Worm (Caenorhabditis elegans): ENCODE data around the gene Y9C9A.8.

Gene Y9C9A.8

DNA sequence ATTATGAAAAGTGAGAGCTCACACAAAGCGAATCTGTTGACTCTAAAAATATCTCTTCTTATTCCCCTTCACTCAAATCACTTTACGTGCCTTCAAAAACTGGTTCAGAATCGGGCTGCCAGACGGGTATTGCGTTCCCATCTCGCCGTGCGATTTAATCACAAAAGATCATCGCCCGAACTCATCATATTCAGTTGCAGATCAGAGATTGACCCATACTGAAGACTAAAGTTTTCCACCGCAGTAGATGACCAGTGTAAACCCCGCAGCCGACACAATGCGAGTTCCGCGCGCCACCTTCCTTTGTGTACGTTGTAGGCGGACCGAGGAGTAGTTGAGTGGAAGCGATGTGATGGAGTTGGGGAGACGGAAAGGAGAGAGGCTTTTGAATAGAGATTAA is 49.5 kb upstream of the Y9C9A.8 start (continued):
- TF ChIP-seq fkh-4 (tag; optimal IDR thresholded peaks at IDR 0.05; ENCODE audit: borderline replicate concordance) (no peak), sox-4 (tag; optimal IDR thresholded peaks at IDR 0.05) (peak; percentile 32), ceh-82 (tag; optimal IDR thresholded peaks at IDR 0.05) (peak; percentile 24 to 53 (median 53)), sptf-1 (tag; optimal IDR thresholded peaks at IDR 0.05) (no peak), nhr-237 (tag; optimal IDR thresholded peaks at IDR 0.05) (peak; percentile 5), hlh-17 (GFP tag; optimal IDR thresholded peaks at IDR 0.05; ENCODE audit: borderline replicate concordance) (no peak), dpl-1 (GFP tag; optimal IDR thresholded peaks at IDR 0.05) (peak in 1 of 3 experiments; percentile 8), nhr-28 (tag; optimal IDR thresholded peaks at IDR 0.05) (no peak), pag-3 (tag; optimal IDR thresholded peaks at IDR 0.05; ENCODE audit: borderline replicate concordance, insufficient read depth) (no peak), fkh-8 (tag; optimal IDR thresholded peaks at IDR 0.05) (no peak), zip-4 (GFP tag; optimal IDR thresholded peaks at IDR 0.05) (peak; percentile 52), aly-2 (tag; optimal IDR thresholded peaks at IDR 0.05) (no peak), nhr-11 (tag; optimal IDR thresholded peaks at IDR 0.05) (no peak), lin-39 (tag; optimal IDR thresholded peaks at IDR 0.05) (peak; percentile 13), ceh-90 (tag; optimal IDR thresholded peaks at IDR 0.05) (no peak), blmp-1 (tag; optimal IDR thresholded peaks at IDR 0.05) (no peak), mab-9 (GFP tag; IDR thresholded peaks at IDR 0.05) (peak; percentile 20; the same call in 1 of the 2 replicates), nhr-20 (tag; optimal IDR thresholded peaks at IDR 0.05) (peak; percentile 83), Y116A8C.19 (tag; optimal IDR thresholded peaks at IDR 0.05; ENCODE audit: borderline replicate concordance) (no peak), egl-13 (tag; optimal IDR thresholded peaks at IDR 0.05) (no peak), grh-1 (GFP tag; IDR thresholded peaks at IDR 0.05) (peak; percentile 84), aha-1 (tag; optimal IDR thresholded peaks at IDR 0.05) (no peak), rnt-1 (tag; optimal IDR thresholded peaks at IDR 0.05) (peak; percentile 85), unc-130 (tag; optimal IDR thresholded peaks at IDR 0.05) (no peak), ama-1 (optimal IDR thresholded peaks at IDR 0.05) (no peak), unc-62 (GFP tag; optimal IDR thresholded peaks at IDR 0.05) (no peak), nhr-84 (tag; optimal IDR thresholded peaks at IDR 0.05) (no peak), nhr-76 (tag; optimal IDR thresholded peaks at IDR 0.05) (no peak), unc-86 (tag; optimal IDR thresholded peaks at IDR 0.05) (peak; percentile 36)

DNA sequence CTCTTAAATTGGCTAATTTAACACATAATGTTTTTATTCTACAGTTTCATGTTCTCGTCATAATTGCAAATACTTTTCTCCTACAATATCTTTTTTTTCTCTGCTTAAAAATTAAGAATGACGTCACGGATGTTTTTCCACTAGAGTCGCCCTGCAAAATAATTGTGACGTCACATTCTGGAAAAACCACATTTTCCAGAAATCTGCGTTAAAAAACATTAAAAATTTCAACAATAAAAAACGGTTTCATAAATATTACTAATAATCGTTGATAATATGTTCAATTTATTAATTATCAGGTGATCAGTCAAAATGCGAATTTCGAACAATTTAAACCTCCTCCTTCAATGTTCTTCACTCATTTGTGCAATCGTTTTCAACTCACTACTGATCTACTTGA is 46.2 kb upstream of the Y9C9A.8 start, which contains the start of gene str-166:
Gene str-166, plus strand, starts transcription at position 301 of the 400 bp plus-strand sequence.
- TF ChIP-seq unc-130 (tag; optimal IDR thresholded peaks at IDR 0.05) = no peak
- no peak for TF ChIP-seq efl-1 (optimal IDR thresholded peaks at IDR 0.05)
- peak in 1 of 2 experiments; percentile 85 for TF ChIP-seq efl-1 (GFP tag; optimal IDR thresholded peaks at IDR 0.05 in 1 of 2)

DNA sequence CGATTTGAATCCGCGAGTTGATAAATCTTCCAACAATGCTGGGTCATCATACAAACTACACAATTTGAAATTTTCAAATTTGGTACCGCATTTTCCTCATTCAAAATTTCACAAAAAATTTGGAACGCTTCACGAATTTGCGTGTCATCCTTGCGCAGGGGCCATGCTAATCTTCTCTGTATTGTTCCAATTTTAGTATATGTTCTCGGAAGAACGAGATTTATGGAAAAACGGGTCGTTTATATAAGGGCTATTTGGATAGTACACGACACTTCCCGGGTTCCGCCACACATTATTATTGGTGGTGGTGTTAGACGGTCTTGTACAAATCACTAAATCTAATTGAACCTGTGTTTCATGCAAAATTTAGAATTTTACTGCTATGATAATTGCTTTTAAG is 44.7 kb upstream of the Y9C9A.8 start:
- TF ChIP-seq snpc-4 (tag; optimal IDR thresholded peaks at IDR 0.05) = peak; percentile 53
- no peak for TF ChIP-seq ceh-82 (tag; optimal IDR thresholded peaks at IDR 0.05)

DNA sequence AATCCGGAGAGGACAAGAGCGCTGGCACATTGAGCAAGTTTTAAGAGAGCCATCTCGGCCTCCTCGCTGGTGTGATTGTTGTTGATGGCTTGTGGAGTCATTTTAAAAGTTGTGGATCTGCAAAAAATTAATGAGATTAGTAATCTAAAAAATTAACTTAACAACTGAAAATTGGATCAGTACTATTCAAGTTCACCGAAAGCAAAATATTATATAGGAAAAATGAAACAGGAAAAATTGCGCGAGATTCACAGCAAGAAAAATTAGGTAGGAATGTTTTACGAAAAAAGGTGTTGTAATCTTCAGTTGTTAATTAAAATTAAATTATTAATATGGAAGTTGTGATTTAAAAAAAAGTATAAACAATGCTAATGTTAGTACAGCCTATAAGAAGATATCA is 42.9 kb upstream of the Y9C9A.8 start, which contains the start of gene T08B6.1:
Gene T08B6.1, minus strand, starts transcription at position 101 of the 400 bp plus-strand sequence.
- TF ChIP-seq elt-3 (tag; optimal IDR thresholded peaks at IDR 0.05) (no peak), aha-1 (tag; optimal IDR thresholded peaks at IDR 0.05) (no peak), mab-9 (GFP tag; IDR thresholded peaks at IDR 0.05) (no peak), snpc-4 (tag; optimal IDR thresholded peaks at IDR 0.05) (no peak), mef-2 (tag; optimal IDR thresholded peaks at IDR 0.05) (no peak), pag-3 (tag; optimal IDR thresholded peaks at IDR 0.05; ENCODE audit: borderline replicate concordance, insufficient read depth) (no peak), zag-1 (tag; optimal IDR thresholded peaks at IDR 0.05) (no peak), nhr-20 (tag; optimal IDR thresholded peaks at IDR 0.05) (no peak), lin-35 (GFP tag; optimal IDR thresholded peaks at IDR 0.05) (no peak), alr-1 (tag; optimal IDR thresholded peaks at IDR 0.05; ENCODE audit: borderline replicate concordance) (no peak), unc-130 (tag; optimal IDR thresholded peaks at IDR 0.05) (no peak), grh-1 (GFP tag; IDR thresholded peaks at IDR 0.05) (no peak), irx-1 (tag; optimal IDR thresholded peaks at IDR 0.05) (no peak), rnt-1 (tag; optimal IDR thresholded peaks at IDR 0.05) (no peak), nhr-85 (tag) (no peak)
